Worm (Caenorhabditis elegans) whole organism, L4/young adult: ENCODE results near the gene phat-3.

Source experiments
- W03F9.2 ChIP-seq: fragments of 150-350 bp; optimal IDR thresholded peaks from 2 replicates; lab custom pipeline; 2014; ENCODE audit warnings: missing biosample characterization, missing genetic modification characterization
- him-1 ChIP-seq: sonication (generic microtip); optimal IDR thresholded peaks from 2 replicates; lab custom pipeline; 2016; ENCODE audit warnings: missing genotype, missing genetic modification reagents, missing genetic modification characterization, missing compliant biosample characterization

- TF ChIP-seq him-1 (tag; lab: Kevin White, UChicago), result no peak
- TF ChIP-seq W03F9.2, result no peak
Measured at ce11 chrV:4004577-4004976, 39.2 kb upstream of the phat-3 start.
